Worm (Caenorhabditis elegans): ENCODE measurements around the gene F54H5.3.

- TF ChIP-seq flt-1 (GFP tag; IDR thresholded peaks at IDR 0.05) (no peak), cog-1 (tag; optimal IDR thresholded peaks at IDR 0.05) (no peak), ztf-29 (GFP tag; IDR thresholded peaks at IDR 0.05) (no peak)
Measured at ce11 chrII:6621886-6622285, at the start of gene F54H5.3.
